Fruit fly (Drosophila melanogaster) whole organism, embryonic: ENCODE results near the gene COX5B.

Experiments
- CG11247 ChIP-seq: fragments of 200-800 bp; sonication (Bioruptor generic); IDR thresholded peaks from 2 replicates; pipeline ENCODE4 v1.3.6; 2022; ENCODE audit warnings: missing biosample characterization, missing genetic modification characterization
- CG12744 ChIP-seq: fragments of 200-800 bp; sonication (Bioruptor generic); optimal IDR thresholded peaks from 2 replicates; lab custom pipeline; 2016; ENCODE audit warnings: missing biosample characterization, missing genetic modification characterization
- CG14667 ChIP-seq: fragments of 200-800 bp; sonication (Bioruptor generic); IDR thresholded peaks from 2 replicates; pipeline ENCODE4 v1.3.6; 2022; ENCODE audit warnings: missing biosample characterization, missing genetic modification characterization
- CG15479 ChIP-seq: fragments of 200-800 bp; sonication (Bioruptor generic); optimal IDR thresholded peaks from 3 replicates; lab custom pipeline; 2019; ENCODE audit warnings: missing biosample characterization, mild to moderate bottlenecking, missing genetic modification characterization, moderate library complexity
- CG15601 ChIP-seq: fragments of 200-800 bp; sonication (Bioruptor generic); optimal IDR thresholded peaks from 3 replicates; lab custom pipeline; 2019; ENCODE audit warnings: missing biosample characterization, mild to moderate bottlenecking, missing genetic modification characterization, moderate library complexity
- CG16813 ChIP-seq: fragments of 200-800 bp; sonication (Bioruptor generic); IDR thresholded peaks from 3 replicates; pipeline ENCODE4 v1.3.6; 2022; ENCODE audit warnings: missing biosample characterization, missing genetic modification characterization; ENCODE audit not compliant: partially characterized antibody
- CG17912 ChIP-seq: fragments of 200-800 bp; sonication (Bioruptor generic); optimal IDR thresholded peaks from 2 replicates; lab custom pipeline; 2018; ENCODE audit warnings: missing biosample characterization, mild to moderate bottlenecking, missing genetic modification characterization
- CG31365 ChIP-seq: fragments of 200-800 bp; sonication (Bioruptor generic); optimal IDR thresholded peaks from 2 replicates; lab custom pipeline; 2018; ENCODE audit warnings: missing biosample characterization, mild to moderate bottlenecking, missing genetic modification characterization
- CG6791 ChIP-seq: fragments of 200-800 bp; sonication (Bioruptor generic); IDR thresholded peaks from 3 replicates; pipeline ENCODE4 v1.3.6; 2022; ENCODE audit warnings: missing biosample characterization, missing genetic modification characterization; ENCODE audit not compliant: partially characterized antibody
- Dip3 ChIP-seq: fragments of 200-800 bp; sonication (Bioruptor generic); optimal IDR thresholded peaks from 3 replicates; lab custom pipeline; 2016; ENCODE audit warnings: missing biosample characterization, missing genetic modification characterization
- Doc3 ChIP-seq: fragments of 200-800 bp; sonication (Bioruptor generic); IDR thresholded peaks from 3 replicates; pipeline ENCODE4 v1.3.6; 2022; ENCODE audit warnings: missing biosample characterization, missing genetic modification characterization; ENCODE audit not compliant: partially characterized antibody
- Hsf ChIP-seq: fragments of 200-800 bp; sonication (Bioruptor generic); optimal IDR thresholded peaks from 3 replicates; lab custom pipeline; 2016; ENCODE audit warnings: missing biosample characterization, missing genetic modification characterization
- Med ChIP-seq: fragments of 200-800 bp; sonication (Bioruptor generic); peaks from one replicate; lab custom pipeline; 2016; ENCODE audit warnings: missing biosample characterization, missing genetic modification characterization, mild to moderate bottlenecking, inconsistent platforms, moderate library complexity
- NC2β ChIP-seq: fragments of 200-800 bp; sonication (Bioruptor generic); optimal IDR thresholded peaks from 2 replicates; lab custom pipeline; 2016; ENCODE audit warnings: missing biosample characterization, missing genetic modification characterization
- NK7.1 ChIP-seq: fragments of 200-800 bp; sonication (Bioruptor generic); optimal IDR thresholded peaks from 3 replicates; lab custom pipeline; 2016; ENCODE audit warnings: missing biosample characterization, missing genetic modification characterization
- Nf-YB ChIP-seq: fragments of 200-800 bp; sonication (Bioruptor generic); optimal IDR thresholded peaks from 3 replicates; lab custom pipeline; 2019; ENCODE audit warnings: missing biosample characterization, mild to moderate bottlenecking, missing genetic modification characterization, moderate library complexity
- Nf-YC ChIP-seq: fragments of 200-800 bp; optimal IDR thresholded peaks from 3 replicates; lab custom pipeline; 2019; ENCODE audit warnings: missing biosample characterization, mild to moderate bottlenecking, missing genetic modification characterization, moderate library complexity
- Optix ChIP-seq: fragments of 200-800 bp; sonication (Bioruptor generic); IDR thresholded peaks from 3 replicates; pipeline ENCODE4 v1.3.6; 2022; ENCODE audit warnings: missing biosample characterization, missing genetic modification characterization
- Stat92E ChIP-seq, 3 experiments: fragments of >200 bp in 2 of 3; fragments of 200-800 bp in 1 of 3; sonication (Bioruptor generic) in 1 of 3; optimal IDR thresholded peaks; 2 replicates each; lab custom pipeline; 2017 to 2019; ENCODE audit warnings: missing biosample characterization in 3 of 3, missing genetic modification characterization in 3 of 3, mild to moderate bottlenecking in 1 of 3, moderate library complexity in 1 of 3
- Taf1 ChIP-seq: fragments of 200-800 bp; sonication (Bioruptor generic); IDR thresholded peaks from 2 replicates; pipeline ENCODE4 v1.3.6; 2022; ENCODE audit warnings: missing biosample characterization, missing genetic modification characterization
- Xrp1 ChIP-seq: fragments of 200-800 bp; sonication (Bioruptor generic); IDR thresholded peaks from 2 replicates; pipeline ENCODE4 v1.3.6; 2022; ENCODE audit warnings: missing biosample characterization, missing genetic modification characterization
- ac ChIP-seq: fragments of 200-800 bp; sonication (Bioruptor generic); optimal IDR thresholded peaks from 3 replicates; lab custom pipeline; 2017; ENCODE audit warnings: missing biosample characterization, mild to moderate bottlenecking, missing genetic modification characterization
- amos ChIP-seq: fragments of 200-800 bp; sonication (Bioruptor generic); IDR thresholded peaks from 2 replicates; pipeline ENCODE4 v1.3.6; 2022; ENCODE audit warnings: missing biosample characterization, missing genetic modification characterization; ENCODE audit not compliant: partially characterized antibody
- ap ChIP-seq: fragments of 200-800 bp; sonication (Bioruptor generic); IDR thresholded peaks from 2 replicates; pipeline ENCODE4 v1.3.6; 2022; ENCODE audit warnings: missing biosample characterization, missing genetic modification characterization
- ash1 ChIP-seq: fragments of 200-800 bp; sonication (Bioruptor generic); optimal IDR thresholded peaks from 2 replicates; lab custom pipeline; 2018; ENCODE audit warnings: missing biosample characterization, mild to moderate bottlenecking, missing genetic modification characterization
- bsh ChIP-seq, 2 experiments: fragments of 200-800 bp; sonication (Bioruptor generic); optimal IDR thresholded peaks; 2 replicates each; lab custom pipeline; 2017 to 2018; ENCODE audit warnings: mild to moderate bottlenecking in 2 of 2, missing biosample characterization in 2 of 2, missing genetic modification characterization in 2 of 2, moderate library complexity in 1 of 2
- cg ChIP-seq: fragments of 200-800 bp; sonication (Bioruptor generic); optimal IDR thresholded peaks from 3 replicates; lab custom pipeline; 2019; ENCODE audit warnings: missing biosample characterization, mild to moderate bottlenecking, missing genetic modification characterization, moderate library complexity
- crol ChIP-seq: fragments of 200-800 bp; sonication (Bioruptor generic); IDR thresholded peaks from 2 replicates; pipeline ENCODE4 v1.3.6; 2022; ENCODE audit warnings: missing biosample characterization, missing genetic modification characterization
- ewg ChIP-seq: fragments of 200-800 bp; sonication (Bioruptor generic); optimal IDR thresholded peaks from 3 replicates; lab custom pipeline; 2017; ENCODE audit warnings: mild to moderate bottlenecking, missing biosample characterization, missing genetic modification reagents, missing genetic modification characterization
- gcm2 ChIP-seq: fragments of 200-800 bp; sonication (Bioruptor generic); optimal IDR thresholded peaks from 2 replicates; lab custom pipeline; 2016; ENCODE audit warnings: missing biosample characterization, missing genetic modification characterization
- gem ChIP-seq: fragments of 200-800 bp; sonication (Bioruptor generic); optimal IDR thresholded peaks from 2 replicates; lab custom pipeline; 2019; ENCODE audit warnings: missing biosample characterization, mild to moderate bottlenecking, missing genetic modification characterization, moderate library complexity
- grn ChIP-seq: fragments of 200-800 bp; sonication (Bioruptor generic); optimal IDR thresholded peaks from 3 replicates; lab custom pipeline; 2017; ENCODE audit warnings: missing biosample characterization, missing genetic modification characterization
- gsb-n ChIP-seq: fragments of 200-800 bp; sonication (Bioruptor generic); optimal IDR thresholded peaks from 3 replicates; lab custom pipeline; 2018; ENCODE audit warnings: missing biosample characterization, mild to moderate bottlenecking, missing genetic modification characterization
- insv ChIP-seq, 2 experiments: fragments of 200-800 bp; sonication (Bioruptor generic); optimal IDR thresholded peaks; 3 replicates each; lab custom pipeline; 2016 to 2018; ENCODE audit warnings: missing biosample characterization in 2 of 2, missing genetic modification characterization in 2 of 2
- mirr ChIP-seq: fragments of 200-800 bp; sonication (Bioruptor generic); optimal IDR thresholded peaks from 3 replicates; lab custom pipeline; 2018; ENCODE audit warnings: missing biosample characterization, mild to moderate bottlenecking, missing genetic modification characterization
- ranshi ChIP-seq: fragments of 200-800 bp; sonication (Bioruptor generic); IDR thresholded peaks from 2 replicates; pipeline ENCODE4 v1.3.6; 2022; ENCODE audit warnings: missing biosample characterization, missing genetic modification characterization
- sc ChIP-seq, 3 experiments: fragments of >200 bp in 2 of 3; fragments of 200-800 bp in 1 of 3; sonication (Bioruptor generic) in 1 of 3; optimal IDR thresholded peaks; 2 replicates in 2 of 3; 3 replicates in 1 of 3; lab custom pipeline; 2017; ENCODE audit warnings: mild to moderate bottlenecking in 1 of 3, missing biosample characterization in 1 of 3, missing genetic modification characterization in 1 of 3, missing genetic modification reagents in 1 of 3
- scrt ChIP-seq: fragments of 200-800 bp; sonication (Bioruptor generic); optimal IDR thresholded peaks from 2 replicates; lab custom pipeline; 2018; ENCODE audit warnings: missing biosample characterization, mild to moderate bottlenecking, missing genetic modification characterization, moderate library complexity
- sens ChIP-seq: fragments of 200-800 bp; sonication (Bioruptor generic); peaks from one replicate; lab custom pipeline; 2016; ENCODE audit warnings: missing biosample characterization, missing genetic modification characterization
- sima ChIP-seq: fragments of 200-800 bp; sonication (Bioruptor generic); optimal IDR thresholded peaks from 2 replicates; lab custom pipeline; 2016; ENCODE audit warnings: missing biosample characterization, missing genetic modification characterization
- sisA ChIP-seq: fragments of 200-800 bp; sonication (Bioruptor generic); IDR thresholded peaks from 2 replicates; pipeline ENCODE4 v1.3.6; 2022; ENCODE audit warnings: missing biosample characterization, missing genetic modification characterization
- twi ChIP-seq: fragments of 200-800 bp; optimal IDR thresholded peaks from 2 replicates; lab custom pipeline; 2019; ENCODE audit warnings: missing biosample characterization, mild to moderate bottlenecking, missing genetic modification characterization, moderate library complexity
- unpg ChIP-seq: fragments of 200-800 bp; sonication (Bioruptor generic); optimal IDR thresholded peaks from 3 replicates; lab custom pipeline; 2018; ENCODE audit warnings: missing biosample characterization, mild to moderate bottlenecking, missing genetic modification characterization, moderate library complexity
- zfh2 ChIP-seq: fragments of 200-800 bp; sonication (Bioruptor generic); optimal IDR thresholded peaks from 2 replicates; lab custom pipeline; 2016; ENCODE audit warnings: missing biosample characterization, missing genetic modification characterization

COX5B gene

DNA sequence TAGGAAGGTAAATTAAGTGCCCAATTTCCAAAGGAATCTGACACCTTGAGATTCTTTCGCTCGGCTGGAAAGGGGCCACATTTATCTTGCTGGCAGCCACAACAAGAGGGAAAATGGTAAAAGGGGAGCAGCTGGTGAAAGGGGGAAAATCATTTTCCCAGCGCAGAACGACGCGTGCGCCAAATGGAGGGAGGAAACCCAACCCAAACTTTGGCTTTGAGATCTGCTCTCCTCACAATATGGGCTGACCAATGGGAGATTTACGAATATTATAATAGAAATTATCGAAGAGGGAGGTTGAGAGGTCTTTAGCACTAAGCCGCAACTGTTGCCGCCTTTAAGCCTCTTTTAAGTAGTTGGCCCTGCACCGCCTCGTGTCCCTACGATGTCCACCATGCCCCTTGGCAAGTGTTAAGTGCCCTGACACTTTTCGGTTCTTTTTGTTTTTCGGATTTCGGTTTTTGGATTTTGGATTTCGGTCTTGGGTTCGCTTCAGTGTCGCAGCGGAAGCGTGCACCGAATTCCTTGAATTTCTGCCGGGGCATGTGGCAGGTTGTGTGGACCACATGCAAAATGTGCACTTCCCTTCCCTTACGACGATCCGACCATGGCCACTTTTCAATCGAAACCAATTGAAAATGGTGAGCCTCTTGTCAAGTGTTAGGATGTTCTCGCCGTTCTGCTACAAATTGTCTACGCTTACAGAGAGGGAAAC, 25.5 kb upstream of the COX5B start:
- no peak for TF ChIP-seq gsb-n (tag; lab: Kevin White, UChicago)
- TF ChIP-seq Nf-YC (tag; lab: Kevin White, UChicago), result peak; percentile 75
- 0 out of 2 replicates have a peak, but pooled peaks have one; percentile 5 for TF ChIP-seq amos (GFP tag; lab: Robert Waterston, UW)
- peak; percentile 77 for TF ChIP-seq Nf-YB (GFP tag; lab: Kevin White, UChicago)
- TF ChIP-seq Med, result peak; percentile 49
- peak; percentile 94 for TF ChIP-seq twi
- 0 out of 3 replicates have a peak, but pooled peaks have one; percentile 19 for TF ChIP-seq CG16813
- peak; percentile 32 for TF ChIP-seq sens (GFP tag; lab: Kevin White, UChicago)
- TF ChIP-seq insv (GFP tag; optimal IDR thresholded peaks at IDR 0.05; lab: Kevin White, UChicago), result no peak
- no peak for TF ChIP-seq gem (tag; lab: Kevin White, UChicago)
- peak; percentile 24 for TF ChIP-seq ewg

DNA sequence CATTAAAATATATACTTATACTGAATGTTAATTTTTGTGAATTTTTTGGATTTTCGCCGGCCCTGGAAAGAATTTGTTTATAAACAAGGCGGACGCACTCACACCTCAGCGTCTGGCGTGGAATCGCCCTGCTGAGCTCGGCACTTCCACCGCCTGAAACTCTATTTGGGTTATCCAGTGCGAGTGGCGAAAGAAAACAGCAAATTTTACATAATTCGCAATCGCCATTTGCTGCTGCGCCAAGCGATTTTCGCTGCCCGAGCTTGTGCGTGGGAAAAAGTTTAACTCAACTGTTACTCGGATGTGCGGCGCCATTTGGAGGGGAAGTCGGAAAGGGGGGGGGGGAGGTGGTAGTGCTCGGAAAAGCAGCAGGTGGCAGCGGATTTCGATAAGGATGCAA, 24.6 kb upstream of the COX5B start:
- no peak for TF ChIP-seq Taf1
- no peak for TF ChIP-seq unpg (GFP tag; lab: Kevin White, UChicago)
- no peak for TF ChIP-seq Xrp1 (GFP tag; lab: Robert Waterston, UW)
- TF ChIP-seq crol, result 0 out of 2 replicates have a peak, but pooled peaks have one; percentile 9
- TF ChIP-seq, all 482 proteins: peak for 1

DNA sequence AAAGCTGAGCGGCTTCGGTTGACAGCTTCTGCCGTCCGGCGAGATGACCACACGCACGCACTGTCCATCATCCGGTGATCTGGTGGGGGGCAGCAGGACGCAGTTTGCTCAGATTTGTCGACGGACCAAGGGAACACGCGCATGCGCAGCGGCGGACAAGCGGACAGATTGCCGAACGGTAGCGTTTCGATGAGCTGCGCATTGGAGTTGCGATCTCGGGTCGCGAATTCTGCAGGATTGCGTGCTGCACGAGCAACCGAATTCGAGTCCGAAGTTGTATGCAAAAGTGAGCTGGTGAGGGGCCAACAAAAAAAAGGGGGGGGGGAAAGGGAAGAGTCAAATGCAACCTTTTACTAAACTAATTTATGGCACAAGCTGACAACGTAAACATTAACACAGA, 23.9 kb upstream of the COX5B start:
- TF ChIP-seq CG14667 (GFP tag; lab: Robert Waterston, UW), result no peak
- TF ChIP-seq CG15601 (tag; lab: Kevin White, UChicago), result no peak
- TF ChIP-seq CG6791 (GFP tag; lab: Robert Waterston, UW), result 0 out of 3 replicates have a peak, but pooled peaks have one; percentile 11
- no peak for TF ChIP-seq zfh2 (GFP tag; lab: Kevin White, UChicago)
- peak; percentile 3 for TF ChIP-seq Med
- no peak for TF ChIP-seq sima (GFP tag; lab: Kevin White, UChicago)
- no peak for TF ChIP-seq NK7.1
- TF ChIP-seq ac, result no peak
- TF ChIP-seq ranshi, result no peak
- TF ChIP-seq Dip3 (GFP tag; lab: Kevin White, UChicago), result no peak
- TF ChIP-seq CG15479 (GFP tag; lab: Kevin White, UChicago), result no peak
- TF ChIP-seq CG17912 (GFP tag; lab: Kevin White, UChicago), result no peak
- TF ChIP-seq ash1 (GFP tag; lab: Kevin White, UChicago), result no peak
- 0 out of 2 replicates have a peak, but pooled peaks have one; percentile 10 for TF ChIP-seq sisA (GFP tag; lab: Robert Waterston, UW)

dm6 chr2L:6534125-6534815, 23.3 kb upstream of the COX5B start:
- no peak for TF ChIP-seq ap (GFP tag; lab: Robert Waterston, UW)
- TF ChIP-seq Hsf (GFP tag; lab: Kevin White, UChicago), result no peak
- TF ChIP-seq mirr (GFP tag; lab: Kevin White, UChicago), result no peak
- peak in 1 of 3 experiments; percentile 16 for TF ChIP-seq Stat92E (GFP tag; optimal IDR thresholded peaks at IDR 0.05; lab: Kevin White, UChicago)
- TF ChIP-seq Doc3, result no peak
- no peak for TF ChIP-seq CG12744 (GFP tag; lab: Kevin White, UChicago)
- no peak for TF ChIP-seq scrt (GFP tag; lab: Kevin White, UChicago)
- TF ChIP-seq CG11247 (GFP tag; lab: Robert Waterston, UW), result no peak
- TF ChIP-seq grn (GFP tag; lab: Kevin White, UChicago), result peak; percentile 96
- no peak for TF ChIP-seq sc (optimal IDR thresholded peaks at IDR 0.05; lab: Kevin White, UChicago)
- no peak for TF ChIP-seq sc (GFP tag; optimal IDR thresholded peaks at IDR 0.05; lab: Kevin White, UChicago)
- TF ChIP-seq NC2β, result no peak
- no peak for TF ChIP-seq Dip3 (GFP tag; lab: Kevin White, UChicago)
- TF ChIP-seq CG31365 (tag; lab: Kevin White, UChicago), result no peak
- no peak for TF ChIP-seq gcm2 (GFP tag; lab: Kevin White, UChicago)
- TF ChIP-seq bsh (GFP tag; optimal IDR thresholded peaks at IDR 0.05; lab: Kevin White, UChicago), result no peak
- no peak for TF ChIP-seq Optix (GFP tag; lab: Robert Waterston, UW)
- peak; percentile 39 for TF ChIP-seq cg (GFP tag; lab: Kevin White, UChicago)
